Fruit fly (Drosophila melanogaster) whole organism, larva: ENCODE results near the gene gny.

Source experiments
- noc ChIP-seq: fragments of 200-800 bp; sonication (Bioruptor generic); optimal IDR thresholded peaks from 3 replicates; lab custom pipeline; 2019; ENCODE audit warnings: missing biosample characterization, mild to moderate bottlenecking, missing genetic modification characterization, moderate library complexity

Gene gny

dm6 chr2L:10364229-10364628 is 15.7 kb upstream of the gny start, which contains the start of gene lft:
TSS of gene lft (plus strand) at chr2L:10364471.
- no peak for TF ChIP-seq noc (tag; lab: Kevin White, UChicago)

DNA sequence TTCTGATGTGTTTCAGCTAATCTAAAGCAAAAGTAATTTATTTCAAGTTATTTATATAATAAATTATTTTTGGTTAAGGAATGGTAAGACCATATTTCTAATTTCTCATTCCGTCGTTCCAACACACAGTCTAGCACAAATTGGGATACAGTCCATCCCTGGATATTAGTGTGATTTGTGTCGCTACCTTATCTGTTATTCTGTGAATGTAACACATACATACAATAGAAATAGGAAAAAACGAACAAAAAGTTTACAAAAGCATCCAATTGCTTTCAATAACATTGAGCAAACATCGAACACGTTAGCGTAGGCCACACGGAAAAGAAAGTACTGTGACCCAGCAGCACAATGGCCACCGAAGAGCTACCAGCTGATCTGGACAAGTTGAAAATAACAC is 13.4 kb upstream of the gny start, which contains the start of gene CG5056:
Gene CG5056 (plus strand): TSS at position 168 of the 400 bp plus-strand sequence.
- no peak for TF ChIP-seq noc (tag; lab: Kevin White, UChicago)

DNA sequence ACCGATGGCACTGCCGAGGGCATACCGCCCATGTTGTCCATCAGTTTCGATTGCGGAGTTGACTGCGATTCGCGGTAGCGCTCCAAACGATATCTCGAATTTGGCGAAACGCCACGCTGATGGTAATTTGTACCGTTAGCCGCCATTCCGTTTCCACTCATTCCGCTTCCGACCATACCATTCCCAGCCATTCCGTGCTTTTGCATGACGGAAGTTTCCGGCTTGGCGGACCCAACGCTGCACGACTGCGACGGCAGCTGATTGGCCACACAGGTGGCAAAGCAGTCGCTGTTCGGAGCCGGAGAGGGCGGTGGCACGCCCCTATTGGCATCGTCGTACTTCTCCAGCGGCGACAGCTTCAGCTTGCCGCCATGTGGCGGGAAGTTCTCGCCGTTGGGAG is 7.6 kb upstream of the gny start:
- TF ChIP-seq noc (tag; lab: Kevin White, UChicago), result no peak

- TF ChIP-seq noc (tag; lab: Kevin White, UChicago), result no peak
Measured at dm6 chr2L:10373605-10374269, 6.2 kb upstream of the gny start, which contains the start of gene rho-5. TSS of gene rho-5 (minus strand) at chr2L:10373900.

DNA sequence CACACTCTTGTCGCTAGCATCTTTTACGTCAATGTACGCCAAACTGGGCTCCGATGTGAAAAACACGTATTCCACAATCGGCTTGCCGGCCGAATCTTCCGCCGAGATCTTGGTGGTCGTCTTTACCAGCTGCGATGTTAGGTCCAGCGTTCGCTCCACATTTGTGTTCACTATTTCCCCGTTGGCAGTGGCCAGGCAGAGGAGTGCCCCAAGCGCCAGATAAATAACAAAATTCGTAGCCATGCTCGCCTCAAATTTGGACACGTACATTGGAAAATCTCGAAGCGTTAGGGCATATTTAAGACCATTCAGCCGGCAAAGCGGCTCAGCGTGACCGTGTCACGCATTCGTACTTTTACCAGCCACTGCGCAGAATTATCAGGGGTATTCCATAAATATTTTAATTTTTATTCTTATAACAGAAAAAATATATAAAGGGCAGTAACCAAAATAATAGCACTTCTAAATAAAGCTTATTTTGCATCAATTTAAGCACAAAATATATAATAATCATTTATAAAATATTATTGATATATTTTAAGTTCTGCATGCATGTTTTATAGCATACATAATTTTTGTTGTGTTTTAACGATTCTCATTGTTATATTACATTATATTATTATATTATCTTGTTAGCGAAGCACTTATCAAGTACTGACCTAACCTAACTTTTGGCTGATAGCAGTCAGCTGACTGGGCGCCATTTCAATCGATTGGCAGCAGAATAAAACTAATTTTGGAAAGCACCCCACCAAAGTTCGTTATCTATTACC is 4.3 kb upstream of the gny start, which contains the start of the genes CG33303 and dpr19:
Gene CG33303 (minus strand): TSS at position 294 of the 773 bp plus-strand sequence.
Gene dpr19 (plus strand): TSS at position 705 of the 773 bp plus-strand sequence.
- TF ChIP-seq noc (tag; lab: Kevin White, UChicago), result peak; percentile 11

DNA sequence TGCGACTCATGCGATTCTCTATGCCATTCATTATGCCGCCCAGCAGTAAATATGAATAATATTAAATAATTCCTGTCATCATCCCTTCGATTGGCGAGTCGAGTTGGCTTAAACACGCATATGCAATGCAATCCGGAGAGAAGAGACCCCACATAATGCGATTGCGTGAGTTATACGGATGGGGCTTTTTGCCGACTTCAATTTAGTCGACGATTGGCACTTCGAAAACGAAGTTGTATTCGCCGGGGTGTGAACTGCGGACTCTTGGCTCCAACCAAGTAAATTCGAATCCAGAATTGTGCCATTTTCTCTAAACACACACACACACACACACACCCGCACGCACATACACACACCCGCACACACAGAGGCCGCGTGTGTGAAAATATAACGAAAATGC is 3.6 kb upstream of the gny start:
- no peak for TF ChIP-seq noc (tag; lab: Kevin White, UChicago)

DNA sequence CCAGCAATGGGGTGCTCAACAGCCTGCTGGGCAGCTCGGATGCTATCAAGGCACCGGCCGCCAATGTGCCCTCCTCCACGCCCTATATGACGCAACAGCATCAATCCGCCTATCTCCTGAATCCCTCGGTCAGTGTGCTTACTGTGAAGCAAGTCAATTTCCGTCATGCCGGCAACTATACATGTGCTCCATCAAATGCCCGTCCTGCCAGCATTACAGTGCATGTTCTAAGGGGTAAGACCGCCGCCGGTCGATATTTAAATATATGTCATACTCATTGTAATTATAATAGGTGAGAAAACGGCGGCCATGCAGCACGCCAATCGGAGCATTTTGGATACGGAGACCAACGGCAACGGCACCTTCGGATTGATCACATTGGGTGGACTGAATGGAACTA is 1.3 kb upstream of the gny start:
- TF ChIP-seq noc (tag; lab: Kevin White, UChicago), result no peak

DNA sequence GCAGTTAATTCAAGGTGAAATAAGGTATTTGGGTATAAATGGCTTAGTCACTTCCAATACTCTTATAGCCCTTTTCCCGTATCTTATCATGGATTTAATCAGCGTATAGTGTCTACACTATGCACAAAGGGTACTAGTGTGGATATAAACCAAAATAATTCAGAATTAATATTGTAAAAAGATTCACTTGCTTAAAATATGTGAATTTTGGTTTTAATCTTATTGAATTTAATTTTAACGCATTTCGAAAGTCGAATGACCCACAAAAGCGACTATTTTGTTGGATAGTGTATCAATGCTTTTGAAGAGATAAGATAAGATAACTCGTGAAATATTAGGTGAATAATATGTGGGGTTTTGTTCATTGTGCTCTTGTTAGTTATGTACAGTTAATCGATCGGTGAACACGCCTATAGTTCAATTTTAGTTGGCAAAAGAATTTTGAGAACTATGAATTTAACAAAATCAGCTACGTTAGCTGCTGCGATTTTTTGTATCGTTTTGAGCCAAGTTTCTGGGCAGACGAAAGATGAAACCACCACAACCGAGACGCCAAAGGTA is 2.1 kb downstream of the gny start, which contains the start of gene CG5096:
Gene CG5096 (plus strand): TSS at position 374 of the 561 bp plus-strand sequence.
- TF ChIP-seq noc (tag; lab: Kevin White, UChicago), result peak; percentile 97

dm6 chr2L:10386208-10386805 is 6.4 kb downstream of the gny start, which contains the start of the genes Cdk1 and mRpS7:
TSS of gene Cdk1 (minus strand) at chr2L:10386262.
TSS of gene mRpS7 (plus strand) at chr2L:10386662.
- TF ChIP-seq noc (tag; lab: Kevin White, UChicago), result peak; percentile 53

dm6 chr2L:10386824-10387223 is 6.9 kb downstream of the gny start:
- no peak for TF ChIP-seq noc (tag; lab: Kevin White, UChicago)

- peak; percentile 31 for TF ChIP-seq noc (tag; lab: Kevin White, UChicago)
Measured at dm6 chr2L:10387869-10388726, 8.2 kb downstream of the gny start, which contains the start of gene da. TSS of gene da (plus strand) at chr2L:10388105.

dm6 chr2L:10393467-10393866 is 13.6 kb downstream of the gny start:
- TF ChIP-seq noc (tag; lab: Kevin White, UChicago), result no peak

dm6 chr2L:10395035-10395434 is 15.1 kb downstream of the gny start:
- no peak for TF ChIP-seq noc (tag; lab: Kevin White, UChicago)
